Worm (Caenorhabditis elegans) whole organism, L4 larva: ENCODE data around the gene nspe-3.

Source experiments
- D1046.2 ChIP-seq: fragments of 200-800 bp; sonication (Bioruptor generic); IDR thresholded peaks from 2 replicates; pipeline ENCODE4 v1.3.6; 2022; ENCODE audit warnings: missing genetic modification characterization, missing compliant biosample characterization
- F44E2.7 ChIP-seq: fragments of 200-800 bp; sonication (Bioruptor generic); IDR thresholded peaks from 2 replicates; pipeline ENCODE4 v2.1.2; 2022; ENCODE audit warnings: missing genetic modification characterization, missing compliant biosample characterization
- aha-1 ChIP-seq: fragments of 150-350 bp; peaks from one replicate; lab custom pipeline; 2014; ENCODE audit warnings: missing biosample characterization, missing genetic modification characterization
- ceh-28 ChIP-seq: fragments of 150-350 bp; optimal IDR thresholded peaks from 2 replicates; lab custom pipeline; 2014; ENCODE audit warnings: missing biosample characterization, missing genetic modification reagents, missing genetic modification characterization
- ctbp-1 ChIP-seq: fragments of 200-800 bp; sonication (Bioruptor generic); IDR thresholded peaks from 2 replicates; pipeline ENCODE4 v1.3.6; 2022; ENCODE audit warnings: missing genetic modification reagents, missing genetic modification characterization, missing compliant biosample characterization
- daf-12 ChIP-seq: fragments of 150-350 bp; optimal IDR thresholded peaks from 2 replicates; lab custom pipeline; 2014; ENCODE audit warnings: missing biosample characterization, missing genetic modification reagents, missing genetic modification characterization
- daf-16 ChIP-seq, 3 experiments: sonication (generic microtip); optimal IDR thresholded peaks; 2 replicates each; lab custom pipeline; 2016 to 2017; ENCODE audit warnings: missing genetic modification characterization in 3 of 3, missing genetic modification reagents in 3 of 3, mild to moderate bottlenecking in 2 of 3, missing compliant biosample characterization in 2 of 3, missing biosample characterization in 1 of 3, moderate library complexity in 1 of 3
- dmd-6 ChIP-seq: fragments of 200-800 bp; sonication (Bioruptor generic); IDR thresholded peaks from 2 replicates; pipeline ENCODE4 v1.3.6; 2022; ENCODE audit warnings: missing genetic modification reagents, missing genetic modification characterization, missing compliant biosample characterization
- dmd-8 ChIP-seq: fragments of 200-800 bp; sonication (Bioruptor generic); IDR thresholded peaks from 2 replicates; pipeline ENCODE4 v1.3.6; 2022; ENCODE audit warnings: missing genetic modification characterization, missing compliant biosample characterization
- dpl-1 ChIP-seq: fragments of 150-350 bp; optimal IDR thresholded peaks from 2 replicates; lab custom pipeline; 2014; ENCODE audit warnings: missing biosample characterization, missing genetic modification reagents, missing genetic modification characterization
- gei-8 ChIP-seq: fragments of 200-800 bp; sonication (Bioruptor generic); optimal IDR thresholded peaks from 2 replicates; lab custom pipeline; 2018; ENCODE audit warnings: mild to moderate bottlenecking, missing genetic modification characterization, missing compliant biosample characterization
- hif-1 ChIP-seq, 2 experiments: sonication (generic microtip); optimal IDR thresholded peaks; 2 replicates each; lab custom pipeline; 2016 to 2017; ENCODE audit warnings: missing compliant biosample characterization in 2 of 2, missing genetic modification characterization in 2 of 2, missing genetic modification reagents in 2 of 2, missing genotype in 2 of 2, mild to moderate bottlenecking in 1 of 2
- hlh-11 ChIP-seq: fragments of 200-800 bp; sonication (Bioruptor generic); optimal IDR thresholded peaks from 2 replicates; lab custom pipeline; 2018; ENCODE audit warnings: mild to moderate bottlenecking, missing genetic modification characterization, missing compliant biosample characterization
- hlh-30 ChIP-seq: sonication (generic microtip); optimal IDR thresholded peaks from 2 replicates; lab custom pipeline; 2017; ENCODE audit warnings: antibody characterized with exemption, mild to moderate bottlenecking, missing genetic modification characterization, missing compliant biosample characterization; ENCODE audit not compliant: insufficient read depth
- lim-7 ChIP-seq: fragments of 200-800 bp; sonication (Bioruptor generic); IDR thresholded peaks from 2 replicates; pipeline ENCODE4 v1.3.6; 2022; ENCODE audit warnings: missing genetic modification characterization, missing compliant biosample characterization
- lin-15B ChIP-seq: fragments of 150-350 bp; sonication (generic microtip); optimal IDR thresholded peaks from 3 replicates; lab custom pipeline; 2014; ENCODE audit warnings: missing biosample characterization, missing genetic modification characterization
- lin-29 ChIP-seq: fragments of 200-800 bp; sonication (Bioruptor generic); IDR thresholded peaks from 2 replicates; pipeline ENCODE4 v1.3.6; 2022; ENCODE audit warnings: missing genetic modification reagents, missing genetic modification characterization, missing compliant biosample characterization
- madf-5 ChIP-seq, 2 experiments: fragments of 200-800 bp; sonication (Bioruptor generic); IDR thresholded peaks; 2 replicates each; pipeline ENCODE4 v1.3.6; 2022; ENCODE audit warnings: missing compliant biosample characterization in 2 of 2, missing genetic modification characterization in 2 of 2
- madf-9 ChIP-seq: fragments of 200-800 bp; sonication (Bioruptor generic); conservative IDR thresholded peaks from 2 replicates; pipeline ENCODE4 v1.3.6; 2022; ENCODE audit warnings: missing genetic modification reagents, missing genetic modification characterization, missing compliant biosample characterization
- mdl-1 ChIP-seq, 2 experiments: fragments of 150-350 bp in 1 of 2; sonication (generic microtip) in 1 of 2; optimal IDR thresholded peaks; 2 replicates each; lab custom pipeline; 2014 to 2017; ENCODE audit warnings: missing biosample characterization in 2 of 2, missing genetic modification characterization in 2 of 2
- mep-1 ChIP-seq: fragments of 150-350 bp; sonication (generic microtip); optimal IDR thresholded peaks from 3 replicates; lab custom pipeline; 2014; ENCODE audit warnings: missing biosample characterization, missing genetic modification characterization
- mxl-2 ChIP-seq: fragments of 200-800 bp; sonication (Bioruptor generic); conservative IDR thresholded peaks from 2 replicates; pipeline ENCODE4 v1.3.6; 2022; ENCODE audit warnings: missing genetic modification reagents, missing genetic modification characterization, missing compliant biosample characterization
- nhr-10 ChIP-seq: fragments of 150-350 bp; optimal IDR thresholded peaks from 2 replicates; lab custom pipeline; 2014; ENCODE audit warnings: missing biosample characterization, missing genetic modification characterization
- nhr-25 ChIP-seq: sonication (generic microtip); optimal IDR thresholded peaks from 2 replicates; lab custom pipeline; 2017; ENCODE audit warnings: missing genetic modification characterization, mild to moderate bottlenecking, missing compliant biosample characterization, antibody characterized with exemption, moderate library complexity, borderline replicate concordance; ENCODE audit not compliant: insufficient read depth
- nhr-28 ChIP-seq: fragments of 150-350 bp; optimal IDR thresholded peaks from 2 replicates; lab custom pipeline; 2014; ENCODE audit warnings: missing biosample characterization, missing genetic modification characterization
- nhr-42 ChIP-seq: fragments of 200-800 bp; sonication (Bioruptor generic); IDR thresholded peaks from 2 replicates; pipeline ENCODE4 v1.3.6; 2022; ENCODE audit warnings: missing genetic modification characterization, missing compliant biosample characterization
- nhr-6 ChIP-seq: fragments of 150-350 bp; optimal IDR thresholded peaks from 2 replicates; lab custom pipeline; 2014; ENCODE audit warnings: missing biosample characterization, missing genetic modification characterization
- nhr-77 ChIP-seq: fragments of 150-350 bp; optimal IDR thresholded peaks from 2 replicates; lab custom pipeline; 2014; ENCODE audit warnings: missing biosample characterization, missing genetic modification characterization
- pqm-1 ChIP-seq: sonication (generic microtip); optimal IDR thresholded peaks from 2 replicates; lab custom pipeline; 2017; ENCODE audit warnings: missing biosample characterization, missing genetic modification characterization
- snpc-4 ChIP-seq: fragments of 150-350 bp; optimal IDR thresholded peaks from 2 replicates; lab custom pipeline; 2014; ENCODE audit warnings: missing biosample characterization, missing genetic modification characterization
- unc-130 ChIP-seq: sonication (generic microtip); optimal IDR thresholded peaks from 2 replicates; lab custom pipeline; 2016; ENCODE audit warnings: missing genetic modification reagents, missing genetic modification characterization, missing compliant biosample characterization
- unc-62 ChIP-seq, 3 experiments: fragments of 150-350 bp in 1 of 3; sonication (generic microtip); optimal IDR thresholded peaks in 2 of 3; peaks in 1 of 3; 1 replicate in 1 of 3; 2 replicates in 2 of 3; lab custom pipeline; 2014 to 2017; ENCODE audit warnings: missing biosample characterization in 3 of 3, missing genetic modification characterization in 3 of 3, missing genetic modification reagents in 3 of 3, missing genotype in 1 of 3
- zfp-2 ChIP-seq: sonication (generic microtip); optimal IDR thresholded peaks from 2 replicates; lab custom pipeline; 2016; ENCODE audit warnings: mild to moderate bottlenecking, missing genetic modification characterization, missing compliant biosample characterization

nspe-3 gene

ce11 chrII:12574668-12575067 lies 43.0 kb upstream of the nspe-3 start, which contains the start of gene Y38E10A.3:
Gene Y38E10A.3, minus strand, starts transcription at chrII:12574768.
- TF ChIP-seq gei-8 (GFP tag; lab: Kevin White, UChicago) (no peak), F44E2.7 (GFP tag; lab: Robert Waterston, UW) (no peak), unc-130 (no peak), lin-15B (tag; lab: Kevin White, UChicago) (no peak), dmd-8 (GFP tag; lab: Robert Waterston, UW) (no peak), pqm-1 (tag; lab: Kevin White, UChicago) (no peak), ceh-28 (tag; lab: Kevin White, UChicago) (no peak), zfp-2 (tag; lab: Kevin White, UChicago) (no peak), mep-1 (tag; lab: Kevin White, UChicago) (no peak), snpc-4 (tag; lab: Kevin White, UChicago) (no peak), madf-5 (GFP tag; IDR thresholded peaks at IDR 0.05; lab: Robert Waterston, UW) (no peak), nhr-28 (tag; lab: Kevin White, UChicago) (no peak), nhr-25 (tag; lab: Kevin White, UChicago) (no peak), mdl-1 (tag; optimal IDR thresholded peaks at IDR 0.05; lab: Kevin White, UChicago) (no peak), lim-7 (no peak), madf-9 (GFP tag; lab: Robert Waterston, UW) (no peak), nhr-42 (no peak), D1046.2 (GFP tag; lab: Robert Waterston, UW) (no peak)

DNA sequence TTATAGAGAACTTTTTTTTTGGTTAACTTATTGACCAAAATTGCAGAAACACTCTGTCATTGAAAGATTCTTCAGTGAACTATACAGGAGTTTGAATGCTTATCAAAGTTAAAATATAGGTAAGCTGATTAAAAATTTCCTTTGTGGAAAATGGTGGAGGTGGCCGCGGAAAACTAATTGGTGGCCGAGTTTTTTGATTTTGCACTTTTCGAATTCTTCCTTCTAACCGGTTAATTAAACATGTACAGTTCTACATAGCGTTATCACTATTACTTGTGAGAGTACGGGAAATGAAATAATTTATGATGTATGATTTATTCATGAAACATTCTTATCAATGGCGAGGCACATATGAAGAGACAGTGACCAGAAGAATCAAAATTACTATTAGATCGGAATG lies 39.9 kb upstream of the nspe-3 start, which contains the start of gene clec-8:
Gene clec-8 (minus strand): TSS at position 308 of the 400 bp plus-strand sequence.
- peak; percentile 41 for TF ChIP-seq hlh-11 (tag; lab: Kevin White, UChicago)
- peak; percentile 55 for TF ChIP-seq nhr-28 (tag; lab: Kevin White, UChicago)
- TF ChIP-seq pqm-1 (tag; lab: Kevin White, UChicago): peak; percentile 40
- TF ChIP-seq dmd-6: peak; percentile 48; the same call in 1 of the 2 replicates
- TF ChIP-seq mxl-2 (GFP tag; lab: Robert Waterston, UW): no peak
- peak; percentile 61 for TF ChIP-seq nhr-77 (tag; lab: Kevin White, UChicago)
- TF ChIP-seq, all 104 proteins: peak for 5

ce11 chrII:12580952-12581351 lies 36.7 kb upstream of the nspe-3 start, which contains the start of gene clec-4:
Gene clec-4, minus strand, starts transcription at chrII:12581113.
- TF ChIP-seq pqm-1 (tag; lab: Kevin White, UChicago): peak; percentile 75
- TF ChIP-seq nhr-10: no peak
- TF ChIP-seq hlh-30: no peak
- no peak for TF ChIP-seq gei-8 (GFP tag; lab: Kevin White, UChicago)
- no peak for TF ChIP-seq lin-29
- peak; percentile 43 for TF ChIP-seq dmd-6
- no peak for TF ChIP-seq daf-12
- peak; percentile 63 for TF ChIP-seq nhr-6 (tag; lab: Kevin White, UChicago)
- no peak for TF ChIP-seq ctbp-1 (GFP tag; lab: Robert Waterston, UW)
- TF ChIP-seq unc-62 (GFP tag; optimal IDR thresholded peaks at IDR 0.05 in 1 of 2; lab: Kevin White, UChicago): peak in 1 of 2 experiments; percentile 47
- no peak for TF ChIP-seq unc-62 (tag; optimal IDR thresholded peaks at IDR 0.05; lab: Kevin White, UChicago)
- TF ChIP-seq daf-16 (GFP tag; optimal IDR thresholded peaks at IDR 0.05; lab: Kevin White, UChicago): no peak
- no peak for TF ChIP-seq daf-16 (tag; optimal IDR thresholded peaks at IDR 0.05; lab: Kevin White, UChicago)

DNA sequence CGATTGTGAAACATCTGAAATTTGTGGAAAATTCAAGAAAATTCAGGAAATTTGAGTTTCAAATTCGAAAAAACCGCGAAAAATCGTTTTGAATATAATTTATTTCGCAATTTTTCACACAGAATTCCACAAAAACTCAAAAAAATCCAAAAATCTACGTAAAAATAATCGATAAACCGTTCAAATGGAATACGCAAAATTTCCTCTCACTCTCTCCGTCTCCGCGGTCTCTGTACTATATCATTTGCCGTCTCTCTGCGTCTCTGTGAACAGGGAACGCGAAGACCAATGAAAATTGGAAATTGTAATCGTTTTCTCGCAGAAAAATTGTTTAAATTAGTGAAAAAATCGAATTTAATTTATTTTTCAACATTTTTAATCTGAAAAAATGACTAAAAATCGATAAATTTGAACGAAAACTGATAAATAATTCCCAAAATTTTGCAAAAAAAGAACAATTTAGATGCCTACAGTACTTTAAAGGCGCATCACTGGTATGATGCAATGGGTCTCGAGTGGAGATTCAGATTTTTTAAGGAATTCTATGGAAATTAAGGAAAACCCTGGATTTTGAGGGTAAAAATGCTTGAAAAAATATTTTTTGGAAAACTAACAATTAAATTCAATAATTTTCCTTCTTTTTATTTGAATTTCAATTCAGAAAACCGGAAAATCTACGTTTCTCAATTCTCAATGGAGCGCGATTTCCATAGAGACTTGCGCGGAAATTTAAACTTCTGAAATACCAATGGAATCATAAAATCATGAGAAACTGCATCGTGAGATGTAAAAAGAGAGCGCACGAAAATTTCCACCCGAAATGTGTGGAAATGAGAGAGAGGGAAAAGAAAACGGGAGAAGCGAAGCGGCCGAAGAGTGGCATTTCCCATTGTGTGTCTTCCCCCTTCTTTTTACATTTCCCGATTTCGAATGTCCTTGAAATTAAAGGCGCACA lies 13.7 kb upstream of the nspe-3 start, which contains the start of the genes ceh-100 and lips-15:
Gene ceh-100 (minus strand): TSS at position 14 of the 955 bp plus-strand sequence.
Gene lips-15 (plus strand): TSS at position 720 of the 955 bp plus-strand sequence.
- TF ChIP-seq hif-1 (tag; optimal IDR thresholded peaks at IDR 0.05; lab: Kevin White, UChicago): peak in 1 of 2 experiments; percentile 47
- TF ChIP-seq nhr-10: no peak
- TF ChIP-seq hlh-30: peak; percentile 64
- TF ChIP-seq aha-1 (tag; lab: Kevin White, UChicago): peak; percentile 80
- TF ChIP-seq dpl-1 (GFP tag; lab: Kevin White, UChicago): peak; percentile 39
